Worm (Caenorhabditis elegans): ENCODE data around the gene spe-10.
A peak's percentile ranks its signal among the peaks of the same experiment; 100 is the strongest.

Gene spe-10

DNA sequence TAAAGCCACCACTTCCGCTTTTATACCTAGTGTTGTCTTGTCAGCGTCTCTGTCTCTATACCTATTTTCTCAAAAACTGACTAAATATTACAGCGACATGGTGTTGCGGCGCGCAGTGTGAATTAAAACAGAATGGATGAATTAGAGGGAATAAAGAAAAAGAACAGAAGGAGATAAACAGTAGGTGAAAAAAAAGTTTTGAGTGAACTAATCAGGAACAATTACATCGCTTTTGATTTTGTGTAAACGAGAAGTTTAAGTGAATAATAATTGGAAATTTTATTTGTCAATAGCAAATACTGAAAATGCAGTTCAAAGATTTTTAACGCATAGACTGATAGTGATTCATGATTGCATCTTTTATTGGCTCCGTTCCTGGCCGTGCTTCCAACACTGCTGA, 41.0 kb downstream of the spe-10 start, which contains the start of gene col-12 (continued):
- no peak for TF ChIP-seq C17E4.6 (GFP tag; IDR thresholded peaks at IDR 0.05)

DNA sequence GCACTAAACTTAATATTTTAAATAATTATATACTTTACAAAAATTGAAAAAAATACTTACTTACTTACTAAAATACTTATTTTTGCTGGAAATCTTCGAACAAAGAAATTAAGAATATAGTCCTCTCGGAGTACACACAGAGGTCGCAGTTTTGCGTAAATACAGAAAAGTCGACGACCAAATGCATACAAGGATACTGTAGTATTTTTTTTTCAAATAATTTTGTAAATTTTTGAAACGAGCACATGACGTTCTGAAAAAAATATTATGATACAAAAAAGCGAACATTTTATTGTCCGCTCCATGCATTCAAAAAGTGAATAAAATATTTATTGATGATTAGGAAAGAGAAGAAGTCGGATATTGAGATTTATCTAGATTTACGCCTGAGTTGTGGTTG, 42.2 kb downstream of the spe-10 start, which contains the start of gene apc-10:
TSS of gene apc-10 (minus strand) at position 101 of the 400 bp plus-strand sequence.
- no peak for TF ChIP-seq bed-2 (GFP tag; IDR thresholded peaks at IDR 0.05)
- peak; percentile 62 for TF ChIP-seq lsl-1 (GFP tag; optimal IDR thresholded peaks at IDR 0.05)

DNA sequence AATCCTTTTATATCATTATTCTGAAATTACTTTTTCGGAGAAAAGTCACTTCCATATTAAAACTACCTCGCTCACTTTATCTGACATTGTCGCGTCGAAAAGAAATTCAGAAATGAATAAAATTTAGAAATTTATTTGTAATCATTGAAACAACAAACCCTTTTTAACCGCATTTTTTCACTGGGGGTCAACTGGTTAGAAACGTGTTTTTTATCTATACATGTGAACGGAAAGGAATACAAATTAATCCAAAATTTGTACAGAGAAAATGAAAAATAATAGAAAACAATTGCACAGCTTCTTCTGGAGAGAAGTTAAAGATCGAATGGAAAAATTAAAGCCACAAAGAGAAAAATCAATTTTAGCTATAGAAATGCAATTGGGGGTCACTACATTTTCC, 44.6 kb downstream of the spe-10 start, which contains the start of gene tag-314:
TSS of gene tag-314 (minus strand) at position 101 of the 400 bp plus-strand sequence.
- TF ChIP-seq C06A6.2 (GFP tag; conservative IDR thresholded peaks at IDR 0.05) (no peak), rcor-1 (GFP tag; IDR thresholded peaks at IDR 0.05) (no peak), nhr-120 (GFP tag; IDR thresholded peaks at IDR 0.05) (no peak), hrde-1 (tag; optimal IDR thresholded peaks at IDR 0.05; ENCODE audit: borderline replicate concordance) (no peak), pha-4 (tag; optimal IDR thresholded peaks at IDR 0.05) (no peak), unc-130 (GFP tag; optimal IDR thresholded peaks at IDR 0.05) (no peak), repo-1 (tag; optimal IDR thresholded peaks at IDR 0.05) (no peak), madf-3 (GFP tag; IDR thresholded peaks at IDR 0.05) (no peak), tbp1 (GFP tag; optimal IDR thresholded peaks at IDR 0.05) (no peak), ekl-4 (GFP tag; IDR thresholded peaks at IDR 0.05) (no peak), cebp-2 (GFP tag; IDR thresholded peaks at IDR 0.05) (no peak), lin-40 (tag; optimal IDR thresholded peaks at IDR 0.05) (no peak)

DNA sequence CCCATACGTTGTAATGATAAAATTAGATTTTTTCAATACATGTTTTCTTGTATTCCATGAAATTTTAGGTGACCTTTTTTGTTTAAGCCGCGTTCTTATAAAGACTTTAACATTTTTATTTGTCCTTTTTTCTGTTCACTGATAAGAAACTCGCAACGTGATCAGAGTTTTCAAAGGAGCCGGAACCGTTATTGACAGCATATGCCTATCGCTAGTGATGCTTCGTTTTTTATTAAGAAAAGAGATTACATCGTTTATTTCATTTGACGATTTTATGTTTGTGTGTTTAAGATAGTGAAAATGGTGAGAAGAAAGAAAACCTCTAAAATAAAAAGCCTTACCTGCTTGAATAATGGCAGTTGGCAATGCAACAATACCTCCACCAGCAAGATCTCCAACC, 48.6 kb downstream of the spe-10 start:
- no peak for TF ChIP-seq hmg-20 (GFP tag; IDR thresholded peaks at IDR 0.05)
- no peak for TF ChIP-seq unc-62 (GFP tag; optimal IDR thresholded peaks at IDR 0.05)
- TF ChIP-seq ztf-18 (tag; optimal IDR thresholded peaks at IDR 0.05): no peak
- TF ChIP-seq F57A8.1 (GFP tag; optimal IDR thresholded peaks at IDR 0.05): no peak
- peak; percentile 32; the same call in 1 of the 2 replicates for TF ChIP-seq dox-1 (GFP tag; IDR thresholded peaks at IDR 0.05)
- peak; percentile 82 for TF ChIP-seq ets-4 (GFP tag; optimal IDR thresholded peaks at IDR 0.05)
- no peak for TF ChIP-seq ZK185.1 (tag; optimal IDR thresholded peaks at IDR 0.05; ENCODE audit: poor library complexity, severe bottlenecking)
- TF ChIP-seq him-1 (tag; optimal IDR thresholded peaks at IDR 0.05): no peak
- TF ChIP-seq nhr-80 (tag; optimal IDR thresholded peaks at IDR 0.05): peak; percentile 87
- no peak for TF ChIP-seq ztf-26 (tag; optimal IDR thresholded peaks at IDR 0.05)

DNA sequence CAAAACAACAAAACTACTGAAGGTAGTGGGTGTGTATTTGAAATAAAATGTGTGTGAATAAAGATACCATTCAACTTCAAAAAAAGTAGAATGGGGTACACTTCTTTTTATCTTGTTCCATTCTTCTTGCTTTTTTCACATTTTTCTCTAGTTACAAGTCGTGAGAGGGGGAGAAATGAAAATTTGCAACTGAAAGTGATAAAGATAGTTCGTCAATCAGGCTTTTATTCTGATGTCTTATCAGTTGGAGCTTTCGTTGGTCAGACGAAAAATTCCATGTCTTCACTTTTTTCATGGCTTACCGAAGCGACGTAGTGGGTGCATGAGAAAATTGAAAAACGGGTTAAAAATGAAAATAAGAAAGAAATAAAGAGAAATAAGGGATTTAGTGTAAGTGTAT, 49.7 kb downstream of the spe-10 start, which contains the start of gene Y32F6A.4:
TSS of gene Y32F6A.4 (minus strand) at position 347 of the 400 bp plus-strand sequence.
- TF ChIP-seq nhr-80 (tag; optimal IDR thresholded peaks at IDR 0.05): peak; percentile 47
- no peak for TF ChIP-seq madf-10 (tag; optimal IDR thresholded peaks at IDR 0.05)

DNA sequence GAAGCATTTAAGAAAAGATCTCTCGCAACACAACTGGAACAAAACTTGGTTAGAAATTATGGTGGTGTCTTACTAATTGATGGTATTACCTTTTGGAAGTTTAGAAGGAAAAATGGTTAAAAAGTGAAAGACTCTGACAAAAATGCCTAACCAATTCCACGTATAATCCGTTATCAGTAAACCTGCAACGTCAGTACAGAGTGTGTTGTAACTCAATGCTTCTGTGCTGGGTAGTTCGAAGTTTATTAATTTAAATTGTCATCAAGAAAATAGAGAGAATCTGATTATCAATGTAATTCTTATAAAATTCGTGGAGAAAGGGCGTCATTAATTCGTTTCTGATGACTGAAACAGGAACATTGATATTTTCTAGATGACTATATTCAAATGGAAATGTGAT, 51.1 kb downstream of the spe-10 start:
- TF ChIP-seq F57C9.4 (tag; optimal IDR thresholded peaks at IDR 0.05) (no peak), aptf-3 (GFP tag; IDR thresholded peaks at IDR 0.05) (no peak), ztf-28 (GFP tag; IDR thresholded peaks at IDR 0.05) (no peak), Y53F4B.3 (GFP tag; IDR thresholded peaks at IDR 0.05) (no peak), nhr-80 (tag; optimal IDR thresholded peaks at IDR 0.05) (peak; percentile 44), let-607 (tag; optimal IDR thresholded peaks at IDR 0.05) (peak in 1 of 2 experiments; percentile 35), F52B5.7 (tag; optimal IDR thresholded peaks at IDR 0.05) (no peak)
